Worm (Caenorhabditis elegans) whole organism, mixed stage, embryonic: ENCODE results near the gene T23B5.4.

Experiments
- M03D4.4 ChIP-seq: sonication (generic microtip); optimal IDR thresholded peaks from 2 replicates; lab custom pipeline; 2017; ENCODE audit warnings: mild to moderate bottlenecking, missing genetic modification characterization, missing compliant biosample characterization
- bed-3 ChIP-seq: fragments of 200-800 bp; sonication (Bioruptor generic); optimal IDR thresholded peaks from 3 replicates; lab custom pipeline; 2018; ENCODE audit warnings: mild to moderate bottlenecking, missing genetic modification characterization, moderate library complexity, missing compliant biosample characterization
- blmp-1 ChIP-seq: fragments of 150-350 bp; optimal IDR thresholded peaks from 2 replicates; lab custom pipeline; 2014; ENCODE audit warnings: missing biosample characterization, missing genetic modification characterization
- ceh-39 ChIP-seq: fragments of 150-350 bp; optimal IDR thresholded peaks from 2 replicates; lab custom pipeline; 2014; ENCODE audit warnings: missing biosample characterization, missing genetic modification characterization
- ceh-83 ChIP-seq: fragments of 200-800 bp; sonication (Bioruptor generic); optimal IDR thresholded peaks from 2 replicates; lab custom pipeline; 2018; ENCODE audit warnings: mild to moderate bottlenecking, missing genetic modification characterization, missing compliant biosample characterization
- ces-1 ChIP-seq: fragments of 150-350 bp; optimal IDR thresholded peaks from 2 replicates; lab custom pipeline; 2014; ENCODE audit warnings: missing biosample characterization, missing genetic modification reagents, missing genetic modification characterization
- cnd-1 ChIP-seq: fragments of 200-800 bp; sonication (Bioruptor generic); optimal IDR thresholded peaks from 2 replicates; lab custom pipeline; 2018; ENCODE audit warnings: mild to moderate bottlenecking, missing genetic modification characterization, missing compliant biosample characterization
- drap-1 ChIP-seq: fragments of 200-800 bp; sonication (Bioruptor generic); optimal IDR thresholded peaks from 3 replicates; lab custom pipeline; 2018; ENCODE audit warnings: mild to moderate bottlenecking, missing genetic modification characterization, missing compliant biosample characterization
- elt-1 ChIP-seq: sonication (generic microtip); optimal IDR thresholded peaks from 2 replicates; lab custom pipeline; 2017; ENCODE audit warnings: missing genetic modification characterization, mild to moderate bottlenecking, missing compliant biosample characterization, antibody characterized with exemption, moderate library complexity, borderline replicate concordance; ENCODE audit not compliant: insufficient read depth
- elt-3 ChIP-seq: fragments of 150-350 bp; optimal IDR thresholded peaks from 2 replicates; lab custom pipeline; 2014; ENCODE audit warnings: missing biosample characterization, missing genetic modification characterization
- flh-1 ChIP-seq: fragments of 200-800 bp; sonication (Bioruptor generic); optimal IDR thresholded peaks from 2 replicates; lab custom pipeline; 2018; ENCODE audit warnings: mild to moderate bottlenecking, missing genetic modification characterization, moderate library complexity, missing compliant biosample characterization
- ham-2 ChIP-seq: fragments of 200-800 bp; sonication (Bioruptor generic); optimal IDR thresholded peaks from 2 replicates; lab custom pipeline; 2018; ENCODE audit warnings: mild to moderate bottlenecking, missing genetic modification characterization, missing compliant biosample characterization
- hlh-1 ChIP-seq: fragments of 150-350 bp; optimal IDR thresholded peaks from 2 replicates; lab custom pipeline; 2014; ENCODE audit warnings: missing biosample characterization, missing genetic modification reagents, missing genetic modification characterization
- lin-13 ChIP-seq: fragments of 150-350 bp; optimal IDR thresholded peaks from 2 replicates; lab custom pipeline; 2014; ENCODE audit warnings: missing biosample characterization, missing genetic modification characterization
- lsy-2 ChIP-seq: fragments of 150-350 bp; optimal IDR thresholded peaks from 2 replicates; lab custom pipeline; 2014; ENCODE audit warnings: missing biosample characterization, missing genetic modification characterization
- mab-5 ChIP-seq: fragments of 150-350 bp; optimal IDR thresholded peaks from 2 replicates; lab custom pipeline; 2014; ENCODE audit warnings: missing biosample characterization, missing genetic modification characterization
- mep-1 ChIP-seq: fragments of 150-350 bp; optimal IDR thresholded peaks from 2 replicates; lab custom pipeline; 2017; ENCODE audit warnings: missing biosample characterization, missing genetic modification reagents, missing genetic modification characterization, inconsistent platforms
- nhr-12 ChIP-seq: fragments of 150-350 bp; optimal IDR thresholded peaks from 2 replicates; lab custom pipeline; 2014; ENCODE audit warnings: missing biosample characterization, missing genetic modification characterization
- nhr-2 ChIP-seq: fragments of 150-350 bp; optimal IDR thresholded peaks from 2 replicates; lab custom pipeline; 2014; ENCODE audit warnings: missing biosample characterization, missing genetic modification characterization
- nhr-28 ChIP-seq: fragments of 150-350 bp; optimal IDR thresholded peaks from 2 replicates; lab custom pipeline; 2014; ENCODE audit warnings: missing biosample characterization, missing genetic modification characterization
- nhr-76 ChIP-seq: sonication (generic microtip); optimal IDR thresholded peaks from 2 replicates; lab custom pipeline; 2017; ENCODE audit warnings: missing biosample characterization, missing genetic modification characterization
- pha-4 ChIP-seq: fragments of 150-350 bp; optimal IDR thresholded peaks from 2 replicates; lab custom pipeline; 2018; ENCODE audit warnings: missing biosample characterization, missing genetic modification reagents, missing genetic modification characterization
- sem-2 ChIP-seq: fragments of 200-800 bp; sonication (Bioruptor generic); optimal IDR thresholded peaks from 2 replicates; lab custom pipeline; 2018; ENCODE audit warnings: mild to moderate bottlenecking, missing genetic modification characterization, missing compliant biosample characterization
- snpc-4 ChIP-seq: fragments of 150-350 bp; optimal IDR thresholded peaks from 2 replicates; lab custom pipeline; 2014; ENCODE audit warnings: missing biosample characterization, missing genetic modification characterization
- sptf-1 ChIP-seq: sonication (generic microtip); optimal IDR thresholded peaks from 2 replicates; lab custom pipeline; 2017; ENCODE audit warnings: mild to moderate bottlenecking, missing genetic modification characterization, moderate library complexity, missing compliant biosample characterization
- tbx-8 ChIP-seq: fragments of 200-800 bp; sonication (Bioruptor generic); optimal IDR thresholded peaks from 2 replicates; lab custom pipeline; 2018; ENCODE audit warnings: mild to moderate bottlenecking, missing genetic modification characterization, moderate library complexity, missing compliant biosample characterization
- unc-120 ChIP-seq: sonication (generic microtip); optimal IDR thresholded peaks from 2 replicates; lab custom pipeline; 2017; ENCODE audit warnings: missing genetic modification characterization, missing compliant biosample characterization; ENCODE audit not compliant: poor library complexity, severe bottlenecking
- unc-62 ChIP-seq: fragments of 150-350 bp; optimal IDR thresholded peaks from 2 replicates; lab custom pipeline; 2014; ENCODE audit warnings: missing biosample characterization, missing genetic modification reagents, missing genetic modification characterization
- zip-8 ChIP-seq: fragments of 150-350 bp; optimal IDR thresholded peaks from 2 replicates; lab custom pipeline; 2014; ENCODE audit warnings: missing biosample characterization, missing genetic modification characterization
- ztf-11 ChIP-seq: fragments of 150-350 bp; optimal IDR thresholded peaks from 2 replicates; lab custom pipeline; 2014; ENCODE audit warnings: missing biosample characterization, missing genetic modification characterization

T23B5.4 gene

ce11 chrIV:12689709-12690142 is 14.9 kb downstream of the T23B5.4 start:
- peak; percentile 29 for TF ChIP-seq elt-1 (tag; lab: Kevin White, UChicago)
- no peak for TF ChIP-seq sem-2 (GFP tag; lab: Kevin White, UChicago)
- TF ChIP-seq nhr-76, result no peak

- no peak for TF ChIP-seq ceh-83 (GFP tag; lab: Kevin White, UChicago)
- TF ChIP-seq blmp-1 (tag; lab: Kevin White, UChicago), result no peak
- no peak for TF ChIP-seq hlh-1 (tag; lab: Kevin White, UChicago)
- no peak for TF ChIP-seq flh-1 (GFP tag; lab: Kevin White, UChicago)
- no peak for TF ChIP-seq elt-3
- TF ChIP-seq zip-8 (tag; lab: Kevin White, UChicago), result no peak
- TF ChIP-seq lsy-2 (tag; lab: Kevin White, UChicago), result no peak
- no peak for TF ChIP-seq bed-3
- no peak for TF ChIP-seq cnd-1
- TF ChIP-seq unc-120 (tag; lab: Kevin White, UChicago), result no peak
- TF ChIP-seq drap-1 (GFP tag; lab: Kevin White, UChicago), result no peak
- TF ChIP-seq ham-2, result no peak
- no peak for TF ChIP-seq lin-13 (tag; lab: Kevin White, UChicago)
- no peak for TF ChIP-seq ceh-39 (tag; lab: Kevin White, UChicago)
- TF ChIP-seq mep-1 (tag; lab: Kevin White, UChicago), result no peak
- no peak for TF ChIP-seq M03D4.4 (tag; lab: Kevin White, UChicago)
Observed at ce11 chrIV:12698880-12699279, 24.1 kb downstream of the T23B5.4 start.

DNA sequence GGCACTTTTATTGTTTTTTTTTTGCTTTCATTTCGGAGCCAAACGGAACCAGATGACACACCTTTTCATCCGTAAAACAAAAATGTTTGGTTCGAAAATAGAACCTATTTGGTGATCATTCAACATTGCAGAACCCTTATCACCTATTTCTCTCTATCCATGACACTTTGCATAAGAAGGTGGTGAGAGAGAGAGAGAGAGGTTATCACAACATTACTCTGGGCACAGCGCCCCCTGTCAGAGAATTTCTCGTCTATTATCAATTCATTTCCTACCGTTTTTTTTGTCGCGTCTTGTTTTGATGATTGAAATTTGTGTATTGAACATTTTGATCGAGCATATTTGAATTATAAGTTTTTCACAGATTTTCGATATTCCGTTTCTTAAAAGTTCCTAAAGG is 25.4 kb downstream of the T23B5.4 start:
- TF ChIP-seq sptf-1 (no peak), nhr-2 (tag; lab: Kevin White, UChicago) (no peak), zip-8 (tag; lab: Kevin White, UChicago) (no peak), blmp-1 (tag; lab: Kevin White, UChicago) (no peak), ces-1 (no peak)

- TF ChIP-seq unc-62 (GFP tag; lab: Kevin White, UChicago) (peak; percentile 62), nhr-28 (no peak)
Observed at ce11 chrIV:12700944-12701343, 26.1 kb downstream of the T23B5.4 start.

DNA sequence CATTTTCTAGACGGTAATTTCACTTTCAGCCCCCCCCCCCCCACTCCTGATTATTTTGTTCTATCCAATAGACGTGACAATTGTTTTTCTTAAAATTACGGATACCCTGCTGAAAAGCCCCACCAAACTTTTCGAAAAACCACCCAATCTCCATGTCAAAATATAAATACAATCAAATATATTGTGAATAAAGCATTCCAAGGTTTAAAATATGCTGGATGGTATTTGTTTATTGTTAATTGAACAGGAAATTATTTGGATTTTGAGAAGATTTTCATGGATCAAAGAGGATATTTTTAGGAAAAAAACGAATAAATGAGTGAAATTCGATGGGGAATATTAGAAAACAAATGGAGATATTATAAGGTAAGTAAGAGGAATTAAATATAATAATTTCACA is 29.0 kb downstream of the T23B5.4 start, which contains the start of gene C27D8.4:
C27D8.4 (plus strand) TSS at position 301 of the 400 bp plus-strand sequence.
- TF ChIP-seq tbx-8 (no peak), ztf-11 (tag; lab: Kevin White, UChicago) (no peak), nhr-28 (no peak), ceh-39 (tag; lab: Kevin White, UChicago) (no peak), sem-2 (GFP tag; lab: Kevin White, UChicago) (no peak), unc-120 (tag; lab: Kevin White, UChicago) (no peak), nhr-76 (no peak), pha-4 (tag; lab: Kevin White, UChicago) (no peak), unc-62 (GFP tag; lab: Kevin White, UChicago) (no peak), zip-8 (tag; lab: Kevin White, UChicago) (no peak), mab-5 (tag; lab: Kevin White, UChicago) (no peak), hlh-1 (tag; lab: Kevin White, UChicago) (no peak), nhr-12 (no peak), ceh-83 (GFP tag; lab: Kevin White, UChicago) (no peak), ces-1 (no peak), elt-3 (no peak), mep-1 (tag; lab: Kevin White, UChicago) (no peak), blmp-1 (tag; lab: Kevin White, UChicago) (no peak), M03D4.4 (tag; lab: Kevin White, UChicago) (no peak)

- TF ChIP-seq elt-3 (peak; percentile 34), blmp-1 (tag; lab: Kevin White, UChicago) (no peak), elt-1 (tag; lab: Kevin White, UChicago) (peak; percentile 58), unc-120 (tag; lab: Kevin White, UChicago) (no peak), sem-2 (GFP tag; lab: Kevin White, UChicago) (no peak), mab-5 (tag; lab: Kevin White, UChicago) (no peak), unc-62 (GFP tag; lab: Kevin White, UChicago) (peak; percentile 14), snpc-4 (tag; lab: Kevin White, UChicago) (no peak)
Observed at ce11 chrIV:12710996-12711395, 36.2 kb downstream of the T23B5.4 start, which contains the start of gene C27D8.2. C27D8.2 (plus strand) TSS chrIV:12711217.
